Fruit fly (Drosophila melanogaster) whole organism, embryonic: ENCODE measurements around the gene Gorab.

Experiments
- Awh ChIP-seq: fragments of 200-800 bp; sonication (Bioruptor generic); IDR thresholded peaks from 2 replicates; pipeline ENCODE4, ENCODE4 v1.3.6; 2022; ENCODE audit warnings: missing biosample characterization, missing genetic modification characterization
- CG10209 ChIP-seq: fragments of 200-800 bp; sonication (Bioruptor generic); optimal IDR thresholded peaks from 3 replicates; lab custom pipeline; 2017; ENCODE audit warnings: missing biosample characterization, mild to moderate bottlenecking, missing genetic modification characterization, missing genetic modification reagents
- CG12236 ChIP-seq: fragments of 200-800 bp; sonication (Bioruptor generic); optimal IDR thresholded peaks from 2 replicates; lab custom pipeline; 2016; ENCODE audit warnings: missing biosample characterization, missing genetic modification characterization
- CG15696 ChIP-seq: fragments of 200-800 bp; sonication (Bioruptor generic); optimal IDR thresholded peaks from 2 replicates; lab custom pipeline; 2019; ENCODE audit warnings: missing biosample characterization, mild to moderate bottlenecking, missing genetic modification characterization, moderate library complexity
- CG18476 ChIP-seq: fragments of 200-800 bp; sonication (Bioruptor generic); optimal IDR thresholded peaks from 2 replicates; lab custom pipeline; 2016; ENCODE audit warnings: missing biosample characterization, mild to moderate bottlenecking, missing genetic modification characterization
- CG18764 ChIP-seq: fragments of 200-800 bp; sonication (Bioruptor generic); optimal IDR thresholded peaks from 3 replicates; lab custom pipeline; 2016; ENCODE audit warnings: missing biosample characterization, missing genetic modification characterization
- CG2202 ChIP-seq: fragments of 200-800 bp; sonication (Bioruptor generic); optimal IDR thresholded peaks from 2 replicates; lab custom pipeline; 2018; ENCODE audit warnings: missing biosample characterization, mild to moderate bottlenecking, missing genetic modification characterization
- CG2875 ChIP-seq: fragments of 200-800 bp; sonication (Bioruptor generic); optimal IDR thresholded peaks from 2 replicates; lab custom pipeline; 2017; ENCODE audit warnings: missing biosample characterization, mild to moderate bottlenecking, missing genetic modification characterization, missing genetic modification reagents
- CG30431 ChIP-seq: fragments of 200-800 bp; sonication (Bioruptor generic); optimal IDR thresholded peaks from 2 replicates; lab custom pipeline; 2017; ENCODE audit warnings: missing biosample characterization, missing genetic modification characterization
- CG31441 ChIP-seq: fragments of 200-800 bp; sonication (Bioruptor generic); IDR thresholded peaks from 2 replicates; pipeline ENCODE4 v1.3.6; 2022; ENCODE audit warnings: missing biosample characterization, missing genetic modification characterization
- CG3281 ChIP-seq: fragments of 200-800 bp; sonication (Bioruptor generic); optimal IDR thresholded peaks from 3 replicates; lab custom pipeline; 2017; ENCODE audit warnings: missing biosample characterization, mild to moderate bottlenecking, missing genetic modification characterization
- CG4424 ChIP-seq: fragments of 200-800 bp; sonication (Bioruptor generic); optimal IDR thresholded peaks from 3 replicates; lab custom pipeline; 2016; ENCODE audit warnings: missing biosample characterization, missing genetic modification characterization
- CG6175 ChIP-seq: fragments of 200-800 bp; sonication (Bioruptor generic); IDR thresholded peaks from 3 replicates; pipeline ENCODE4 v1.3.6; 2022; ENCODE audit warnings: missing biosample characterization, missing genetic modification characterization
- CG6689 ChIP-seq: fragments of 200-800 bp; sonication (Bioruptor generic); IDR thresholded peaks from 2 replicates; pipeline ENCODE4 v1.3.6; 2022; ENCODE audit warnings: missing biosample characterization, missing genetic modification characterization
- CG7963 ChIP-seq: fragments of 200-800 bp; sonication (Bioruptor generic); IDR thresholded peaks from 3 replicates; pipeline ENCODE4 v1.3.6; 2022; ENCODE audit warnings: missing biosample characterization, missing genetic modification characterization; ENCODE audit not compliant: partially characterized antibody
- CG9609 ChIP-seq: fragments of 200-800 bp; sonication (Bioruptor generic); optimal IDR thresholded peaks from 3 replicates; lab custom pipeline; 2016; ENCODE audit warnings: missing biosample characterization, missing genetic modification characterization
- CHES-1-like ChIP-seq: fragments of 200-800 bp; sonication (Bioruptor generic); optimal IDR thresholded peaks from 2 replicates; lab custom pipeline; 2016; ENCODE audit warnings: missing biosample characterization, missing genetic modification characterization
- Deaf1 ChIP-seq: fragments of 200-800 bp; optimal IDR thresholded peaks from 3 replicates; lab custom pipeline; 2019; ENCODE audit warnings: missing biosample characterization, mild to moderate bottlenecking, missing genetic modification characterization, moderate library complexity
- Ets97D ChIP-seq: fragments of 200-800 bp; sonication (Bioruptor generic); optimal IDR thresholded peaks from 3 replicates; lab custom pipeline; 2016; ENCODE audit warnings: missing biosample characterization, missing genetic modification characterization
- HLH3B ChIP-seq: fragments of 200-800 bp; sonication (Bioruptor generic); IDR thresholded peaks from 2 replicates; pipeline ENCODE4 v1.3.6; 2022; ENCODE audit warnings: missing biosample characterization, missing genetic modification characterization
- Kr ChIP-seq: fragments of 200-800 bp; sonication (Bioruptor generic); optimal IDR thresholded peaks from 2 replicates; lab custom pipeline; 2017; ENCODE audit warnings: missing biosample characterization, mild to moderate bottlenecking, missing genetic modification characterization
- Mes4 ChIP-seq: fragments of 200-800 bp; sonication (Bioruptor generic); optimal IDR thresholded peaks from 2 replicates; lab custom pipeline; 2016; ENCODE audit warnings: missing biosample characterization, missing genetic modification characterization
- Six4 ChIP-seq: fragments of 200-800 bp; sonication (Bioruptor generic); optimal IDR thresholded peaks from 2 replicates; lab custom pipeline; 2016; ENCODE audit warnings: missing biosample characterization, missing genetic modification characterization
- Sry-β ChIP-seq: fragments of 200-800 bp; sonication (Bioruptor generic); optimal IDR thresholded peaks from 2 replicates; lab custom pipeline; 2018; ENCODE audit warnings: missing biosample characterization, mild to moderate bottlenecking, missing genetic modification characterization, moderate library complexity
- Taf1 ChIP-seq: fragments of 200-800 bp; sonication (Bioruptor generic); IDR thresholded peaks from 2 replicates; pipeline ENCODE4 v1.3.6; 2022; ENCODE audit warnings: missing biosample characterization, missing genetic modification characterization
- Vsx1 ChIP-seq: fragments of 200-800 bp; sonication (Bioruptor generic); optimal IDR thresholded peaks from 2 replicates; lab custom pipeline; 2017; ENCODE audit warnings: missing biosample characterization, mild to moderate bottlenecking, missing genetic modification characterization, missing genetic modification reagents
- YL-1 ChIP-seq: fragments of 200-800 bp; sonication (Bioruptor generic); optimal IDR thresholded peaks from 3 replicates; lab custom pipeline; 2017; ENCODE audit warnings: missing biosample characterization, mild to moderate bottlenecking, missing genetic modification characterization
- amos ChIP-seq: fragments of 200-800 bp; sonication (Bioruptor generic); IDR thresholded peaks from 2 replicates; pipeline ENCODE4 v1.3.6; 2022; ENCODE audit warnings: missing biosample characterization, missing genetic modification characterization; ENCODE audit not compliant: partially characterized antibody
- cato ChIP-seq: fragments of 200-800 bp; sonication (Bioruptor generic); optimal IDR thresholded peaks from 2 replicates; lab custom pipeline; 2016; ENCODE audit warnings: missing biosample characterization, missing genetic modification characterization, borderline replicate concordance
- chif ChIP-seq, 2 experiments: fragments of 200-800 bp; sonication (Bioruptor generic); optimal IDR thresholded peaks; 3 replicates each; lab custom pipeline; 2016; ENCODE audit warnings: missing biosample characterization in 2 of 2, missing genetic modification characterization in 2 of 2
- corto ChIP-seq: fragments of 200-800 bp; sonication (Bioruptor generic); optimal IDR thresholded peaks from 2 replicates; lab custom pipeline; 2016; ENCODE audit warnings: missing biosample characterization, mild to moderate bottlenecking, missing genetic modification characterization, moderate library complexity
- crc ChIP-seq: fragments of 200-800 bp; sonication (Bioruptor generic); optimal IDR thresholded peaks from 2 replicates; lab custom pipeline; 2016; ENCODE audit warnings: missing biosample characterization, missing genetic modification characterization
- danr ChIP-seq: fragments of 200-800 bp; sonication (Bioruptor generic); IDR thresholded peaks from 2 replicates; pipeline ENCODE4 v1.3.6; 2022; ENCODE audit warnings: missing biosample characterization, missing genetic modification characterization
- dm ChIP-seq: fragments of 200-800 bp; sonication (Bioruptor generic); optimal IDR thresholded peaks from 3 replicates; lab custom pipeline; 2016; ENCODE audit warnings: missing biosample characterization, missing genetic modification characterization
- dpn ChIP-seq, 2 experiments: fragments of 200-800 bp; sonication (Bioruptor generic); optimal IDR thresholded peaks; 3 replicates each; lab custom pipeline; 2016; ENCODE audit warnings: missing biosample characterization in 2 of 2, missing genetic modification characterization in 2 of 2
- dysf ChIP-seq: fragments of 200-800 bp; sonication (Bioruptor generic); IDR thresholded peaks from 3 replicates; pipeline ENCODE4 v1.3.6; 2022; ENCODE audit warnings: missing biosample characterization, missing genetic modification characterization
- ftz-f1 ChIP-seq: fragments of 200-800 bp; sonication (Bioruptor generic); optimal IDR thresholded peaks from 2 replicates; lab custom pipeline; 2016; ENCODE audit warnings: missing biosample characterization, missing genetic modification characterization
- gem ChIP-seq: fragments of 200-800 bp; sonication (Bioruptor generic); optimal IDR thresholded peaks from 2 replicates; lab custom pipeline; 2019; ENCODE audit warnings: missing biosample characterization, mild to moderate bottlenecking, missing genetic modification characterization, moderate library complexity
- grau ChIP-seq: fragments of 200-800 bp; optimal IDR thresholded peaks from 3 replicates; lab custom pipeline; 2019; ENCODE audit warnings: missing biosample characterization, mild to moderate bottlenecking, missing genetic modification characterization, moderate library complexity
- insv ChIP-seq, 2 experiments: fragments of 200-800 bp; sonication (Bioruptor generic); optimal IDR thresholded peaks; 3 replicates each; lab custom pipeline; 2016 to 2018; ENCODE audit warnings: missing biosample characterization in 2 of 2, missing genetic modification characterization in 2 of 2
- kah ChIP-seq: fragments of 200-800 bp; sonication (Bioruptor generic); optimal IDR thresholded peaks from 2 replicates; lab custom pipeline; 2018; ENCODE audit warnings: missing biosample characterization, mild to moderate bottlenecking, missing genetic modification characterization
- nom ChIP-seq: fragments of 200-800 bp; sonication (Bioruptor generic); optimal IDR thresholded peaks from 2 replicates; lab custom pipeline; 2017; ENCODE audit warnings: missing biosample characterization, missing genetic modification characterization, mild to moderate bottlenecking, moderate library complexity, missing genetic modification reagents
- phol ChIP-seq: fragments of 200-800 bp; sonication (Bioruptor generic); optimal IDR thresholded peaks from 3 replicates; lab custom pipeline; 2018; ENCODE audit warnings: missing biosample characterization, mild to moderate bottlenecking, missing genetic modification characterization, moderate library complexity
- pros ChIP-seq: fragments of 200-800 bp; sonication (Bioruptor generic); optimal IDR thresholded peaks from 3 replicates; lab custom pipeline; 2019; ENCODE audit warnings: missing biosample characterization, mild to moderate bottlenecking, missing genetic modification characterization, moderate library complexity
- sc ChIP-seq, 3 experiments: fragments of >200 bp in 2 of 3; fragments of 200-800 bp in 1 of 3; sonication (Bioruptor generic) in 1 of 3; optimal IDR thresholded peaks; 2 replicates in 2 of 3; 3 replicates in 1 of 3; lab custom pipeline; 2017; ENCODE audit warnings: mild to moderate bottlenecking in 1 of 3, missing biosample characterization in 1 of 3, missing genetic modification characterization in 1 of 3, missing genetic modification reagents in 1 of 3
- toy ChIP-seq: fragments of 200-800 bp; sonication (Bioruptor generic); IDR thresholded peaks from 2 replicates; pipeline ENCODE4 v1.3.6; 2022; ENCODE audit warnings: missing biosample characterization, missing genetic modification characterization
- trem ChIP-seq: fragments of 200-800 bp; optimal IDR thresholded peaks from 3 replicates; lab custom pipeline; 2019; ENCODE audit warnings: missing biosample characterization, mild to moderate bottlenecking, missing genetic modification characterization, moderate library complexity
- ttk ChIP-seq: fragments of 200-800 bp; sonication (Bioruptor generic); IDR thresholded peaks from 2 replicates; pipeline ENCODE4 v2.1.2; 2022; ENCODE audit warnings: missing biosample characterization, missing genetic modification characterization
- zf30C ChIP-seq: fragments of 200-800 bp; sonication (Bioruptor generic); optimal IDR thresholded peaks from 3 replicates; lab custom pipeline; 2018; ENCODE audit warnings: missing biosample characterization, mild to moderate bottlenecking, missing genetic modification characterization

The Gorab gene

DNA sequence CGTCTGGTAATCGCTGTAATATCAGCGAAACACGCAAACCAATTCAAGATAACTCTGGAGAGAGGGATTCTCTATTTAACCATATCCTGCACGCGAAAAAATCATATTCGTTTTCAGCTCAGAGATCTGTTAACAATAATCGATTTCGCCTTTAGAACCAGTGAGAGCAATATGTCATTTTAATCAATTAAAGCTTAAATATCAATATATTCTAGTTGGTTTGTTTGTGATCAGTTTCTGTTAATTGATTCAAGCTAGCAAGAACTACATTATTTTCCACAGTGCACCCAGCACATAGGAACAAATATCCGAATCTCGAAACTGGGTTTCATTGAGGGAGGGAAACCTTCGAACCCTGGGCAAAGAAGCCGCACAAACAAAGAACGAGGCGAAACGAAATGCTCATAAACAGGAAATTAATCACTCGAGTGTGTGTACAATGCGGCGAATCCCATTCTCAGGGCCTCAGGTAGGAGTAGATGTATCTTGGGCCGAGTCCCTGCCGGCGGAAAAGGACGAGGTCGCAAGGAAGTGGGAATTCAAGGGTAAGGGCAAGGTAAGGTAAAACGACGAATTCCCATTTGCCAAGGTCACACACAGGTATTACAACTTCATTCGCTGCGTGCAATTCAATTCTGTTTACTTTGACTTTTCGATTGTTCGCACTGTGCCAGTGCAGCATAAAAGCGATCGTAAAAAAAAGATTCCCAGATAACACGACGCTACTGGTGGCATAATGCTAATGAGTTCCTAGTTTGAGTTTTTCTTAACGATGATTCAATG lies 12.5 kb downstream of the Gorab start (continued):
- no peak for TF ChIP-seq Vsx1 (GFP tag; lab: Kevin White, UChicago)
- no peak for TF ChIP-seq Sry-β (GFP tag; lab: Kevin White, UChicago)
- TF ChIP-seq kah (GFP tag; lab: Kevin White, UChicago) = no peak
- TF ChIP-seq Kr = peak; percentile 50
- no peak for TF ChIP-seq HLH3B
- TF ChIP-seq gem (tag; lab: Kevin White, UChicago) = peak; percentile 75
- TF ChIP-seq pros (GFP tag; lab: Kevin White, UChicago) = peak; percentile 80
- TF ChIP-seq corto (GFP tag; lab: Kevin White, UChicago) = no peak
- TF ChIP-seq cato = no peak
- no peak for TF ChIP-seq CG18764 (GFP tag; lab: Kevin White, UChicago)
- peak; percentile 37 to 38 for TF ChIP-seq dpn (GFP tag; optimal IDR thresholded peaks at IDR 0.05; lab: Kevin White, UChicago)
- no peak for TF ChIP-seq ftz-f1 (GFP tag; lab: Kevin White, UChicago)
- no peak for TF ChIP-seq sc (optimal IDR thresholded peaks at IDR 0.05; lab: Kevin White, UChicago)
- peak; percentile 29 for TF ChIP-seq sc (GFP tag; optimal IDR thresholded peaks at IDR 0.05; lab: Kevin White, UChicago)
- no peak for TF ChIP-seq toy (GFP tag; lab: Robert Waterston, UW)
- peak; percentile 42 for TF ChIP-seq Mes4 (GFP tag; lab: Kevin White, UChicago)
- TF ChIP-seq grau (tag; lab: Kevin White, UChicago) = peak; percentile 58
- TF ChIP-seq CG12236 = peak; percentile 32
- peak; percentile 59 for TF ChIP-seq CG30431
- TF ChIP-seq Taf1 (GFP tag; lab: Robert Waterston, UW) = no peak
- peak; percentile 26 for TF ChIP-seq CG18476 (GFP tag; lab: Kevin White, UChicago)
- TF ChIP-seq zf30C (GFP tag; lab: Kevin White, UChicago) = peak; percentile 96
- peak; percentile 56 for TF ChIP-seq trem (tag; lab: Kevin White, UChicago)
- no peak for TF ChIP-seq CG3281 (GFP tag; lab: Kevin White, UChicago)
- TF ChIP-seq CHES-1-like (GFP tag; lab: Kevin White, UChicago) = peak; percentile 23
- TF ChIP-seq Ets97D = no peak
- peak; percentile 66 for TF ChIP-seq phol (tag; lab: Kevin White, UChicago)
- TF ChIP-seq YL-1 = no peak
- TF ChIP-seq CG7963 (GFP tag; lab: Robert Waterston, UW) = no peak
- TF ChIP-seq CG10209 = peak; percentile 55
- TF ChIP-seq CG2202 (tag; lab: Kevin White, UChicago) = peak; percentile 69
- TF ChIP-seq dysf (GFP tag; lab: Robert Waterston, UW) = 0 out of 3 replicates have a peak, but pooled peaks have one; percentile 17
- peak; percentile 55 for TF ChIP-seq CG31441
- TF ChIP-seq Awh (GFP tag; lab: Robert Waterston, UW) = no peak
- TF ChIP-seq nom = peak; percentile 80
- no peak for TF ChIP-seq CG2875 (GFP tag; lab: Kevin White, UChicago)
- peak; percentile 65 for TF ChIP-seq CG4424 (GFP tag; lab: Kevin White, UChicago)
- peak; percentile 39 for TF ChIP-seq crc (GFP tag; lab: Kevin White, UChicago)
- TF ChIP-seq insv (GFP tag; optimal IDR thresholded peaks at IDR 0.05; lab: Kevin White, UChicago) = peak in 1 of 2 experiments; percentile 1
- TF ChIP-seq CG15696 (tag; lab: Kevin White, UChicago) = peak; percentile 90
- TF ChIP-seq Deaf1 = no peak
- TF ChIP-seq CG9609 (GFP tag; lab: Kevin White, UChicago) = no peak
- no peak for TF ChIP-seq CG6175 (GFP tag; lab: Robert Waterston, UW)
- TF ChIP-seq chif (GFP tag; optimal IDR thresholded peaks at IDR 0.05; lab: Kevin White, UChicago) = peak; percentile 32 to 70
- TF ChIP-seq Six4 (GFP tag; lab: Kevin White, UChicago) = no peak
- peak; percentile 49 for TF ChIP-seq CG6689
- TF ChIP-seq dm = peak; percentile 63
- no peak for TF ChIP-seq ttk
- no peak for TF ChIP-seq danr (GFP tag; lab: Robert Waterston, UW)
- TF ChIP-seq amos (GFP tag; lab: Robert Waterston, UW) = no peak
